Worm (Caenorhabditis elegans) whole organism, L1 larva: ENCODE data around the gene F27D9.2.

ENCODE experiments used
- C04F5.9 ChIP-seq: sonication (generic microtip); optimal IDR thresholded peaks from 2 replicates; lab custom pipeline; 2016; ENCODE audit warnings: missing genetic modification characterization, missing compliant biosample characterization
- C16A3.4 ChIP-seq: fragments of 150-350 bp; optimal IDR thresholded peaks from 2 replicates; lab custom pipeline; 2014; ENCODE audit warnings: missing biosample characterization, missing genetic modification characterization
- alr-1 ChIP-seq: fragments of 200-800 bp; sonication (Bioruptor generic); optimal IDR thresholded peaks from 2 replicates; lab custom pipeline; 2018; ENCODE audit warnings: borderline replicate concordance, mild to moderate bottlenecking, missing genetic modification characterization, missing compliant biosample characterization
- ama-1 ChIP-seq: fragments of 150-350 bp; optimal IDR thresholded peaks from 2 replicates; lab custom pipeline; 2014
- ceh-88 ChIP-seq: fragments of 200-800 bp; sonication (Bioruptor generic); IDR thresholded peaks from 2 replicates; pipeline ENCODE4 v1.3.6; 2022; ENCODE audit warnings: missing genetic modification characterization, missing compliant biosample characterization
- dsc-1 ChIP-seq: sonication (generic microtip); optimal IDR thresholded peaks from 2 replicates; lab custom pipeline; 2016; ENCODE audit warnings: mild to moderate bottlenecking, missing genetic modification characterization, missing compliant biosample characterization
- efl-1 ChIP-seq, 4 experiments: fragments of 150-350 bp; optimal IDR thresholded peaks in 3 of 4; peaks in 1 of 4; 1 replicate in 1 of 4; 2 replicates in 3 of 4; lab custom pipeline; 2014; ENCODE audit warnings: missing biosample characterization in 2 of 4, missing genetic modification characterization in 2 of 4, missing genetic modification reagents in 2 of 4
- efl-3 ChIP-seq: fragments of 200-800 bp; sonication (Bioruptor generic); optimal IDR thresholded peaks from 2 replicates; lab custom pipeline; 2018; ENCODE audit warnings: mild to moderate bottlenecking, missing genetic modification characterization, missing compliant biosample characterization
- egl-13 ChIP-seq: sonication (generic microtip); optimal IDR thresholded peaks from 2 replicates; lab custom pipeline; 2016; ENCODE audit warnings: missing genotype, missing genetic modification reagents, missing genetic modification characterization, missing compliant biosample characterization
- ets-5 ChIP-seq: fragments of 200-800 bp; sonication (Bioruptor generic); IDR thresholded peaks from 2 replicates; pipeline ENCODE4 v1.3.6; 2022; ENCODE audit warnings: missing genetic modification characterization, missing compliant biosample characterization
- fkh-4 ChIP-seq: sonication (generic microtip); optimal IDR thresholded peaks from 2 replicates; lab custom pipeline; 2016; ENCODE audit warnings: missing compliant biosample characterization, missing genetic modification characterization, borderline replicate concordance
- grh-1 ChIP-seq: fragments of 200-800 bp; sonication (Bioruptor generic); IDR thresholded peaks from 2 replicates; pipeline ENCODE4 v1.3.6; 2022; ENCODE audit warnings: missing genetic modification reagents, missing genetic modification characterization, missing compliant biosample characterization
- hlh-17 ChIP-seq: fragments of 200-800 bp; sonication (Bioruptor generic); optimal IDR thresholded peaks from 2 replicates; lab custom pipeline; 2018; ENCODE audit warnings: missing genetic modification characterization, mild to moderate bottlenecking, missing compliant biosample characterization, moderate library complexity, borderline replicate concordance
- hlh-4 ChIP-seq: sonication (generic microtip); optimal IDR thresholded peaks from 2 replicates; lab custom pipeline; 2016; ENCODE audit warnings: mild to moderate bottlenecking, missing genetic modification characterization, missing compliant biosample characterization
- irx-1 ChIP-seq: sonication (generic microtip); optimal IDR thresholded peaks from 2 replicates; lab custom pipeline; 2016; ENCODE audit warnings: missing genetic modification characterization, missing compliant biosample characterization
- isw-1 ChIP-seq: fragments of 200-800 bp; sonication (Bioruptor generic); IDR thresholded peaks from 2 replicates; pipeline ENCODE4 v1.3.6; 2022; ENCODE audit warnings: missing genetic modification characterization, missing compliant biosample characterization
- lin-14 ChIP-seq: fragments of 200-800 bp; sonication (Bioruptor generic); optimal IDR thresholded peaks from 2 replicates; lab custom pipeline; 2018; ENCODE audit warnings: mild to moderate bottlenecking, missing genetic modification characterization, moderate library complexity, missing compliant biosample characterization
- mef-2 ChIP-seq: fragments of 150-350 bp; optimal IDR thresholded peaks from 2 replicates; lab custom pipeline; 2014; ENCODE audit warnings: missing biosample characterization, missing genetic modification characterization
- nhr-11 ChIP-seq: fragments of 150-350 bp; optimal IDR thresholded peaks from 2 replicates; lab custom pipeline; 2014; ENCODE audit warnings: missing biosample characterization, missing genetic modification characterization
- nhr-12 ChIP-seq: sonication (generic microtip); optimal IDR thresholded peaks from 2 replicates; lab custom pipeline; 2017; ENCODE audit warnings: missing biosample characterization, missing genetic modification characterization
- nhr-19 ChIP-seq: fragments of 200-800 bp; sonication (Bioruptor generic); conservative IDR thresholded peaks from 2 replicates; pipeline ENCODE4 v1.3.6; 2022; ENCODE audit warnings: missing genetic modification characterization, missing compliant biosample characterization
- nhr-237 ChIP-seq: fragments of 150-350 bp; optimal IDR thresholded peaks from 2 replicates; lab custom pipeline; 2014; ENCODE audit warnings: missing biosample characterization, missing genetic modification characterization
- nhr-28 ChIP-seq: fragments of 150-350 bp; optimal IDR thresholded peaks from 2 replicates; lab custom pipeline; 2014; ENCODE audit warnings: missing biosample characterization, missing genetic modification characterization
- nhr-84 ChIP-seq: sonication (generic microtip); optimal IDR thresholded peaks from 2 replicates; lab custom pipeline; 2017; ENCODE audit warnings: missing biosample characterization, missing genetic modification characterization
- nhr-90 ChIP-seq: sonication (generic microtip); optimal IDR thresholded peaks from 2 replicates; lab custom pipeline; 2016; ENCODE audit warnings: mild to moderate bottlenecking, missing genetic modification characterization, missing compliant biosample characterization; ENCODE audit not compliant: poor library complexity
- pax-3 ChIP-seq: fragments of 200-800 bp; sonication (Bioruptor generic); optimal IDR thresholded peaks from 2 replicates; lab custom pipeline; 2018; ENCODE audit warnings: mild to moderate bottlenecking, missing genetic modification characterization, moderate library complexity, missing compliant biosample characterization
- tbx-2 ChIP-seq: sonication (generic microtip); optimal IDR thresholded peaks from 2 replicates; lab custom pipeline; 2016; ENCODE audit warnings: missing genetic modification characterization, missing compliant biosample characterization
- tlp-1 ChIP-seq: fragments of 150-350 bp; optimal IDR thresholded peaks from 2 replicates; lab custom pipeline; 2014; ENCODE audit warnings: missing biosample characterization, missing genetic modification characterization
- unc-130 ChIP-seq: fragments of 150-350 bp; optimal IDR thresholded peaks from 2 replicates; lab custom pipeline; 2017; ENCODE audit warnings: missing biosample characterization, missing genetic modification characterization, inconsistent platforms
- unc-30 ChIP-seq: sonication (generic microtip); optimal IDR thresholded peaks from 2 replicates; lab custom pipeline; 2017; ENCODE audit warnings: missing biosample characterization, missing genetic modification characterization
- unc-86 ChIP-seq: sonication (generic microtip); optimal IDR thresholded peaks from 2 replicates; lab custom pipeline; 2016; ENCODE audit warnings: missing genetic modification characterization, missing compliant biosample characterization
- xbp-1 ChIP-seq: sonication (generic microtip); optimal IDR thresholded peaks from 2 replicates; lab custom pipeline; 2016; ENCODE audit warnings: missing genetic modification characterization, missing compliant biosample characterization

F27D9.2 gene

DNA sequence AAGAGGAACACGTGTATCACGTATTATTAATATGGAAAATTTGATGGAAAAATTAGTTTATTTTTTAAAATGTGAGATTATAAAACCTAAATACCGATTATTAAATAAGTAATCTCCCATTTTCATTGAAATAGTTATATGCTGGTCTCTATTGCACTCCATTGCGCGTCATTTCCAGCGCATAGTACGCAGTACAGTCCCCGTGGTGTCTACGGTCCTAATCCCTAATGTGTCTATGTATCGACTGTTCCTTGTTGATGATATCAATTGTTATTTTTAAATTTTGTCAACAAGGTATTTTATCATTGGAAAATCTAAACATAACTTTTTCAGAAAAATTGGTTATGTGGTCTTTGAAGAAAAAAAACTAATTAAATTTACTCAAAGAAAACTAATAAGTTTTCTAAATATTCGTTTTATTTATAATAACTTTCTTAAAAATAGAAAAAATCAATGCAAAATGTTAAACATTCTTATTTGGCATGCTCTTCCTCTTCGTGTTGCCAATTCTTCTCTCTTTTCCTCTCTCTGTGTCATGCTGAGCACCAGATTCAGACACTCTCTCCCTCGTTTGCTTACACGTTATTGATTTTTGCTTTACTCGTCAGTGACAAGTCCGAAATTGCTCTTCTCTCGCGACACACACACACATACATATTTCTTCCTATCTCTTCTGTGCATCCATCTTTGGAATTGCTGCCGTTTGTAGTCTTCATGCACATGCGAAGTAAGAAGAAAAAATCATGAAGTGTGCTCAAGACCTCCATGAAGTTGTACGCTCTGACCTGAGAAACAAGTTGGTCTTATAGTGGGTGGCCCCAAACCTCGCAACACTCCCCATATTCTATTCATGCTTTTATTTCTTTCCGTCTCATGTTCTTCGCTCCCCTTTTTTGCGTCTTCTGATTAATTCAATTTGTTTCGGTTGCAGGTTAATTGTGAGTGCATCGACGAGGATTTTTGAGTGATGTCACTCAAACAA lies 9.5 kb downstream of the F27D9.2 start, which contains the start of gene unc-18 (continued):
- TF ChIP-seq C04F5.9 (no peak), nhr-28 (tag; lab: Kevin White, UChicago) (no peak), unc-86 (peak; percentile 36), ceh-88 (GFP tag; lab: Robert Waterston, UW) (no peak), nhr-12 (no peak), nhr-11 (tag; lab: Kevin White, UChicago) (no peak), grh-1 (GFP tag; lab: Robert Waterston, UW) (no peak), nhr-84 (no peak), ets-5 (GFP tag; lab: Robert Waterston, UW) (no peak), unc-130 (tag; lab: Kevin White, UChicago) (no peak), nhr-237 (no peak), isw-1 (GFP tag; lab: Robert Waterston, UW) (peak; percentile 9; the same call in 1 of the 2 replicates), efl-1 (optimal IDR thresholded peaks at IDR 0.05; lab: Kevin White, UChicago) (no peak), efl-1 (GFP tag; optimal IDR thresholded peaks at IDR 0.05 in 1 of 2; lab: Kevin White, UChicago) (peak in 1 of 2 experiments; percentile 33), C16A3.4 (tag; lab: Kevin White, UChicago) (no peak), ama-1 (lab: Kevin White, UChicago) (no peak), egl-13 (tag; lab: Kevin White, UChicago) (peak; percentile 58), mef-2 (tag; lab: Kevin White, UChicago) (no peak), efl-3 (no peak), irx-1 (tag; lab: Kevin White, UChicago) (no peak), nhr-19 (GFP tag; lab: Robert Waterston, UW) (no peak), unc-30 (tag; lab: Kevin White, UChicago) (no peak), fkh-4 (tag; lab: Kevin White, UChicago) (no peak), hlh-4 (no peak), hlh-17 (no peak)

DNA sequence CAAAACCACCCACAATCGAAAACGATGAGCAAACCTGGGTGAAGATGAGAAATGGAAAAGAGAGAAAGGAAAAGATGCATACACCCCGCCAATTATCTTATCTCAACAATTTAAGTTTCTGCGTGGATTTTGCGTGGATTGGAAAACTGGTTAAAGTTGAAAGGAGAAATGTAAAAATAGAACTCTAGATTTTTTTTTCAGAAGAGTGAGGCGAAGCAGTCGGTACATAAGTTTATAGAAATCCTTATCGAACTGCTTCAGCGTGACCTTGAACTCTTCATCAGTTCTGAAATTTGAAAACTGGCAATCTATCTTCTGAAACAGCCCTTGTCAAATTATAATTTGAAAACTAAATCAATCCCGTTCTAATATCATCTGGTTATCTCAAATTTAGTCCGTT lies 16.3 kb downstream of the F27D9.2 start, which contains the start of gene clik-2:
Gene clik-2 (minus strand): TSS at position 101 of the 400 bp plus-strand sequence.
- TF ChIP-seq lin-14 (GFP tag; lab: Kevin White, UChicago) (no peak), nhr-90 (tag; lab: Kevin White, UChicago) (no peak), grh-1 (GFP tag; lab: Robert Waterston, UW) (no peak), tlp-1 (tag; lab: Kevin White, UChicago) (no peak), irx-1 (tag; lab: Kevin White, UChicago) (no peak), pax-3 (tag; lab: Kevin White, UChicago) (no peak)

DNA sequence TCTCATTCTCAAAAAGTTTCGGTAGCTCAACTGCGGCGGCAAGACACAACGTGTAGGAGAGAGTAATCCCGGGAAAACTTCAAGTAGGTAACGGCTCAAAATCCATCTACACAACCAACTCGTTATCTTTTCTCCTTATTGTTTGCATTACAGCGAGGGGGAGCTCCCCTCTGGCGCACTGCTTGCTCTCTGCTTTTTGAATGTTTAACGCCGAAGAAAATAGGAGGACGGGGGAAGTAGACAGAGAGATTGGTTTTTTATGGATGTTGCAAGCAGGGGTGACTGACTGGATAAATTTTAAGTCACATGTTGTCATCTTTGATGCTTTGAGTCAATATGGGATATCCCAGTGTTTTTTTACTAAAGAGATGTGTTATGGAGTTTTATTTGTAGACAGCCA lies 16.8 kb downstream of the F27D9.2 start:
- TF ChIP-seq dsc-1 (peak; percentile 11), tlp-1 (tag; lab: Kevin White, UChicago) (no peak), efl-1 (optimal IDR thresholded peaks at IDR 0.05; lab: Kevin White, UChicago) (no peak), efl-1 (GFP tag; optimal IDR thresholded peaks at IDR 0.05 in 1 of 2; lab: Kevin White, UChicago) (peak in 1 of 2 experiments; percentile 13), tbx-2 (tag; lab: Kevin White, UChicago) (peak; percentile 9), lin-14 (GFP tag; lab: Kevin White, UChicago) (peak; percentile 51), xbp-1 (tag; lab: Kevin White, UChicago) (no peak)

DNA sequence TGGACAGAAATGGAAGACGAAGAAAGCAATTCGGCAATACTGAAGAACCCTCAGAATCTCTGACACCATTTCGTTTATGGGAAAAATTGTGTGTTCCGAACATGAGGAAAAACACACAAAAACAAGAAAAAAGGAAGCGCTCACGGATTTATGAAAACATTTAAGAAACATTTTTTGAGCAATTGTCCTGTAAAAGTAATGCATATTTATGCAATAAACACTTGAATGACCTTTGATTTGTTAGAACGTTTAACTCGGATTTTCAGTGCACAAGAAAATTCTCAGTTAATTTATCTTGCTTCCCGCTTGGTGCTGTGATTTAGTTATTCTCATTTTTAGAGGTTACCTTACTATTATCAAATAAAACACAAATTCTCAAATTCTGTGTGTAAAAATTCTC lies 31.1 kb downstream of the F27D9.2 start:
- TF ChIP-seq ceh-88 (GFP tag; lab: Robert Waterston, UW), result no peak
- TF ChIP-seq efl-1 (optimal IDR thresholded peaks at IDR 0.05; lab: Kevin White, UChicago), result no peak
- peak in 1 of 2 experiments; percentile 51 for TF ChIP-seq efl-1 (GFP tag; optimal IDR thresholded peaks at IDR 0.05 in 1 of 2; lab: Kevin White, UChicago)

DNA sequence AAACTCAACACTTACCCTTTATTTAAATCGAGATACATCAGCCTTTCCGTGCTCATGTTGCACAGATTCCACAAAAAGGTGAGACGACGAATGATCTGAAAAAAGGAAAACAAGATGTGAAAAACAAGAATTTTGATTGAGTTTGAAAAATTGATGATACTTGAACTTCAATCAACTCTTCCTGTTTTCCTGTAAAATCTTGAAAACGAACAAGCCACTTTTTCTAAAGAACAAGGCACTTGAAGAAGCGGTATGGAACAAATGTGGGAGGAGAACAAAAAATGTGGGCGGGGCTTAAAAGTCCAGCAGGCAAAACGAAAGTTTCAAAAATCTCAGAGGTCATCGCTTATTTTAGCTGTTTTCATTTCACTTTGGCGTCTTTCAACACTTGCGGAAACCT lies 34.2 kb downstream of the F27D9.2 start, which contains the start of gene kvs-1:
Gene kvs-1 (minus strand): TSS at position 101 of the 400 bp plus-strand sequence.
- no peak for TF ChIP-seq tbx-2 (tag; lab: Kevin White, UChicago)
- TF ChIP-seq efl-1 (optimal IDR thresholded peaks at IDR 0.05; lab: Kevin White, UChicago), result no peak
- peak in 1 of 2 experiments; percentile 49 for TF ChIP-seq efl-1 (GFP tag; optimal IDR thresholded peaks at IDR 0.05 in 1 of 2; lab: Kevin White, UChicago)
- no peak for TF ChIP-seq alr-1 (tag; lab: Kevin White, UChicago)
